Worm (Caenorhabditis elegans) whole organism, L4 larva: ENCODE results near the gene morc-1.
A peak's percentile ranks its signal among the peaks of the same experiment; 100 is the strongest.

Source experiments
- D1046.2 ChIP-seq: fragments of 200-800 bp; sonication (Bioruptor generic); IDR thresholded peaks from 2 replicates; pipeline ENCODE4 v1.3.6; 2022; ENCODE audit warnings: missing genetic modification characterization, missing compliant biosample characterization
- F26F4.8 ChIP-seq: fragments of 200-800 bp; sonication (Bioruptor generic); conservative IDR thresholded peaks from 2 replicates; pipeline ENCODE4 v1.3.6; 2022; ENCODE audit warnings: missing genetic modification characterization, missing compliant biosample characterization
- F44E2.7 ChIP-seq: fragments of 200-800 bp; sonication (Bioruptor generic); IDR thresholded peaks from 2 replicates; pipeline ENCODE4 v2.1.2; 2022; ENCODE audit warnings: missing genetic modification characterization, missing compliant biosample characterization
- R02D3.7 ChIP-seq: fragments of 150-350 bp; sonication (generic microtip); optimal IDR thresholded peaks from 3 replicates; lab custom pipeline; 2014; ENCODE audit warnings: missing biosample characterization, missing genetic modification characterization
- Y105C5A.15 ChIP-seq: fragments of 200-800 bp; sonication (Bioruptor generic); IDR thresholded peaks from 2 replicates; pipeline ENCODE4 v1.3.6; 2022; ENCODE audit warnings: missing genetic modification characterization, missing compliant biosample characterization
- ceh-28 ChIP-seq: fragments of 150-350 bp; optimal IDR thresholded peaks from 2 replicates; lab custom pipeline; 2014; ENCODE audit warnings: missing biosample characterization, missing genetic modification reagents, missing genetic modification characterization
- ceh-32 ChIP-seq: sonication (generic microtip); optimal IDR thresholded peaks from 2 replicates; lab custom pipeline; 2016; ENCODE audit warnings: mild to moderate bottlenecking, missing genetic modification characterization, missing compliant biosample characterization; ENCODE audit not compliant: poor library complexity
- ceh-44 ChIP-seq: fragments of 200-800 bp; sonication (Bioruptor generic); IDR thresholded peaks from 2 replicates; pipeline ENCODE4 v1.3.6; 2022; ENCODE audit warnings: missing genetic modification reagents, missing genetic modification characterization, missing compliant biosample characterization
- ceh-82 ChIP-seq: sonication (generic microtip); optimal IDR thresholded peaks from 2 replicates; lab custom pipeline; 2017; ENCODE audit warnings: missing biosample characterization, missing genetic modification characterization
- ces-1 ChIP-seq: fragments of 150-350 bp; sonication (generic microtip); optimal IDR thresholded peaks from 4 replicates; lab custom pipeline; 2014; ENCODE audit warnings: missing biosample characterization, missing genetic modification reagents, missing genetic modification characterization
- daf-16 ChIP-seq, 3 experiments: sonication (generic microtip); optimal IDR thresholded peaks; 2 replicates each; lab custom pipeline; 2016 to 2017; ENCODE audit warnings: missing genetic modification characterization in 3 of 3, missing genetic modification reagents in 3 of 3, mild to moderate bottlenecking in 2 of 3, missing compliant biosample characterization in 2 of 3, missing biosample characterization in 1 of 3, moderate library complexity in 1 of 3
- dmd-8 ChIP-seq: fragments of 200-800 bp; sonication (Bioruptor generic); IDR thresholded peaks from 2 replicates; pipeline ENCODE4 v1.3.6; 2022; ENCODE audit warnings: missing genetic modification characterization, missing compliant biosample characterization
- dpl-1 ChIP-seq: fragments of 150-350 bp; optimal IDR thresholded peaks from 2 replicates; lab custom pipeline; 2014; ENCODE audit warnings: missing biosample characterization, missing genetic modification reagents, missing genetic modification characterization
- hif-1 ChIP-seq, 2 experiments: sonication (generic microtip); optimal IDR thresholded peaks; 2 replicates each; lab custom pipeline; 2016 to 2017; ENCODE audit warnings: missing compliant biosample characterization in 2 of 2, missing genetic modification characterization in 2 of 2, missing genetic modification reagents in 2 of 2, missing genotype in 2 of 2, mild to moderate bottlenecking in 1 of 2
- hmg-1.1 ChIP-seq: fragments of 200-800 bp; sonication (Bioruptor generic); IDR thresholded peaks from 2 replicates; pipeline ENCODE4 v1.3.6; 2022; ENCODE audit warnings: missing genetic modification reagents, missing genetic modification characterization, missing compliant biosample characterization
- lin-1 ChIP-seq: fragments of 200-800 bp; sonication (Bioruptor generic); IDR thresholded peaks from 2 replicates; pipeline ENCODE4 v1.3.6; 2022; ENCODE audit warnings: missing genetic modification reagents, missing genetic modification characterization, missing compliant biosample characterization
- lin-29 ChIP-seq: fragments of 200-800 bp; sonication (Bioruptor generic); IDR thresholded peaks from 2 replicates; pipeline ENCODE4 v1.3.6; 2022; ENCODE audit warnings: missing genetic modification reagents, missing genetic modification characterization, missing compliant biosample characterization
- lin-38 ChIP-seq: fragments of 200-800 bp; sonication (Bioruptor generic); IDR thresholded peaks from 2 replicates; pipeline ENCODE4 v1.3.6; 2022; ENCODE audit warnings: missing genetic modification reagents, missing genetic modification characterization, missing compliant biosample characterization
- lsy-2 ChIP-seq, 2 experiments: fragments of 150-350 bp in 1 of 2; sonication (generic microtip) in 1 of 2; optimal IDR thresholded peaks; 2 replicates each; lab custom pipeline; 2014 to 2017; ENCODE audit warnings: missing biosample characterization in 2 of 2, missing genetic modification characterization in 2 of 2
- madf-5 ChIP-seq, 2 experiments: fragments of 200-800 bp; sonication (Bioruptor generic); IDR thresholded peaks; 2 replicates each; pipeline ENCODE4 v1.3.6; 2022; ENCODE audit warnings: missing compliant biosample characterization in 2 of 2, missing genetic modification characterization in 2 of 2
- mdt-29 ChIP-seq: fragments of 200-800 bp; sonication (Bioruptor generic); IDR thresholded peaks from 2 replicates; pipeline ENCODE4 v1.3.6; 2022; ENCODE audit warnings: missing genetic modification reagents, missing genetic modification characterization, missing compliant biosample characterization
- mep-1 ChIP-seq: fragments of 150-350 bp; sonication (generic microtip); optimal IDR thresholded peaks from 3 replicates; lab custom pipeline; 2014; ENCODE audit warnings: missing biosample characterization, missing genetic modification characterization
- mes-2 ChIP-seq: sonication (generic microtip); optimal IDR thresholded peaks from 2 replicates; lab custom pipeline; 2016; ENCODE audit warnings: missing genotype, mild to moderate bottlenecking, missing genetic modification characterization, missing compliant biosample characterization; ENCODE audit not compliant: poor library complexity, severe bottlenecking
- mxl-2 ChIP-seq: fragments of 200-800 bp; sonication (Bioruptor generic); conservative IDR thresholded peaks from 2 replicates; pipeline ENCODE4 v1.3.6; 2022; ENCODE audit warnings: missing genetic modification reagents, missing genetic modification characterization, missing compliant biosample characterization
- mxl-3 ChIP-seq: fragments of 200-800 bp; sonication (Bioruptor generic); optimal IDR thresholded peaks from 2 replicates; lab custom pipeline; 2018; ENCODE audit warnings: mild to moderate bottlenecking, missing genetic modification characterization, missing compliant biosample characterization
- nhr-237 ChIP-seq: sonication (generic microtip); optimal IDR thresholded peaks from 2 replicates; lab custom pipeline; 2017; ENCODE audit warnings: missing biosample characterization, missing genetic modification characterization
- nhr-25 ChIP-seq: sonication (generic microtip); optimal IDR thresholded peaks from 2 replicates; lab custom pipeline; 2017; ENCODE audit warnings: missing genetic modification characterization, mild to moderate bottlenecking, missing compliant biosample characterization, antibody characterized with exemption, moderate library complexity, borderline replicate concordance; ENCODE audit not compliant: insufficient read depth
- nhr-6 ChIP-seq: fragments of 150-350 bp; optimal IDR thresholded peaks from 2 replicates; lab custom pipeline; 2014; ENCODE audit warnings: missing biosample characterization, missing genetic modification characterization
- nhr-76 ChIP-seq: fragments of 150-350 bp; optimal IDR thresholded peaks from 2 replicates; lab custom pipeline; 2014; ENCODE audit warnings: missing biosample characterization, missing genetic modification characterization
- nhr-77 ChIP-seq: fragments of 150-350 bp; optimal IDR thresholded peaks from 2 replicates; lab custom pipeline; 2014; ENCODE audit warnings: missing biosample characterization, missing genetic modification characterization
- snpc-1.2 ChIP-seq: fragments of 200-800 bp; sonication (Bioruptor generic); IDR thresholded peaks from 2 replicates; pipeline ENCODE4 v1.3.6; 2022; ENCODE audit warnings: missing genetic modification reagents, missing genetic modification characterization, missing compliant biosample characterization
- tra-1 ChIP-seq: fragments of 200-800 bp; sonication (Bioruptor generic); IDR thresholded peaks from 2 replicates; pipeline ENCODE4 v1.3.6; 2022; ENCODE audit warnings: missing genetic modification reagents, missing genetic modification characterization, missing compliant biosample characterization
- unc-39 ChIP-seq: sonication (generic microtip); optimal IDR thresholded peaks from 2 replicates; lab custom pipeline; 2017; ENCODE audit warnings: missing biosample characterization, missing genetic modification characterization
- unc-62 ChIP-seq, 3 experiments: fragments of 150-350 bp in 1 of 3; sonication (generic microtip); optimal IDR thresholded peaks in 2 of 3; peaks in 1 of 3; 1 replicate in 1 of 3; 2 replicates in 2 of 3; lab custom pipeline; 2014 to 2017; ENCODE audit warnings: missing biosample characterization in 3 of 3, missing genetic modification characterization in 3 of 3, missing genetic modification reagents in 3 of 3, missing genotype in 1 of 3
- zag-1 ChIP-seq: fragments of 150-350 bp; optimal IDR thresholded peaks from 2 replicates; lab custom pipeline; 2014; ENCODE audit warnings: missing biosample characterization, missing genetic modification characterization
- zfp-2 ChIP-seq: sonication (generic microtip); optimal IDR thresholded peaks from 2 replicates; lab custom pipeline; 2016; ENCODE audit warnings: mild to moderate bottlenecking, missing genetic modification characterization, missing compliant biosample characterization

Gene morc-1

DNA sequence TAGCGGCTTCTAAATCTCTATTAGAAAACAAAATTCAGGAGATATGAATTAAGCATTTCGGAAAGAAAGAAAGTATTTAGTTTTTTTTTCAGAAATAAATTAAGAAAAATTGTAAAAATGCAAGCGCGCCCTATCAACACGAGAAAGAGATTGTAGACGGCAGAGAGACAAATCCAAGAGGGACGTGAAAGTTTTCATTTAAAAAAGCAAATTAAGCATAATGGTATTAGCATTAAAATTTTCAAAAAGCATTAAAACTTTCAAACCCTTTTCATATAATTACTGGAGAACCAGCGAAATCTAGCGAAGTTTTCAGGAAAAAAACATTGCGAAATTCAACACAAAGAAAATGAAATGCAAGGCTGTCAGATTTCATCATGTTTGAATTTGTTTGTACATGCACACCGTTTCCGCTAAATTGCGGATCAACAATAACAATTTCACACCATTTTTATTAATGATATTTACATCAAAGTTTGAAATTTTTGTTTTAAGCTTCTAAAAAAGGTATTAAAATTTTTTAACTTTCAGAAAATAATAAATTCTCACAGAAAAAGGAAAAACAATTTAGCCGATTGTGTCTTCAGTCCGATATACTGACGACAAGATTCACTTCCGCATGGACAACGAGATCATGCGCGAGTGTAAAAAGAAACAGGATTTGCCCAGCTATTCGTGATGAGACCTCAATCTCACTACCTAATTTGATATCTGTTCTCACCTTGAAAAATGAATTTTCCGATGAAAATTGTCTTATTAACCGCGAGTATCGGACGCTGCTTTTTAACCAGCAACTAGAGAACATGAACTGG, 43.7 kb downstream of the morc-1 start, which contains the start of gene gars-1:
Gene gars-1 (minus strand): TSS at position 808 of the 812 bp plus-strand sequence.
- TF ChIP-seq ceh-82 (no peak), ceh-44 (GFP tag; lab: Robert Waterston, UW) (no peak), Y105C5A.15 (GFP tag; lab: Robert Waterston, UW) (no peak), lin-1 (GFP tag; lab: Robert Waterston, UW) (no peak), ceh-32 (tag; lab: Kevin White, UChicago) (no peak), nhr-6 (tag; lab: Kevin White, UChicago) (peak; percentile 17), hmg-1.1 (no peak), lsy-2 (tag; optimal IDR thresholded peaks at IDR 0.05; lab: Kevin White, UChicago) (peak in 1 of 2 experiments; percentile 2), zag-1 (tag; lab: Kevin White, UChicago) (no peak), mes-2 (tag; lab: Kevin White, UChicago) (peak; percentile 8), D1046.2 (GFP tag; lab: Robert Waterston, UW) (no peak), nhr-77 (tag; lab: Kevin White, UChicago) (peak; percentile 9), mep-1 (tag; lab: Kevin White, UChicago) (no peak), zfp-2 (tag; lab: Kevin White, UChicago) (no peak), dmd-8 (GFP tag; lab: Robert Waterston, UW) (no peak), unc-62 (GFP tag; optimal IDR thresholded peaks at IDR 0.05 in 1 of 2; lab: Kevin White, UChicago) (no peak), unc-62 (tag; optimal IDR thresholded peaks at IDR 0.05; lab: Kevin White, UChicago) (no peak), R02D3.7 (tag; lab: Kevin White, UChicago) (no peak), mxl-2 (GFP tag; lab: Robert Waterston, UW) (no peak), nhr-25 (tag; lab: Kevin White, UChicago) (no peak), snpc-1.2 (GFP tag; lab: Robert Waterston, UW) (no peak), F44E2.7 (GFP tag; lab: Robert Waterston, UW) (no peak), lin-29 (GFP tag; lab: Robert Waterston, UW) (no peak), mxl-3 (GFP tag; lab: Kevin White, UChicago) (no peak), nhr-76 (no peak), nhr-237 (tag; lab: Kevin White, UChicago) (no peak), daf-16 (GFP tag; optimal IDR thresholded peaks at IDR 0.05; lab: Kevin White, UChicago) (no peak), daf-16 (tag; optimal IDR thresholded peaks at IDR 0.05; lab: Kevin White, UChicago) (peak; percentile 14), unc-39 (tag; lab: Kevin White, UChicago) (no peak), lin-38 (GFP tag; lab: Robert Waterston, UW) (0 out of 2 replicates have a peak, but pooled peaks have one; percentile 12), dpl-1 (peak; percentile 11)

DNA sequence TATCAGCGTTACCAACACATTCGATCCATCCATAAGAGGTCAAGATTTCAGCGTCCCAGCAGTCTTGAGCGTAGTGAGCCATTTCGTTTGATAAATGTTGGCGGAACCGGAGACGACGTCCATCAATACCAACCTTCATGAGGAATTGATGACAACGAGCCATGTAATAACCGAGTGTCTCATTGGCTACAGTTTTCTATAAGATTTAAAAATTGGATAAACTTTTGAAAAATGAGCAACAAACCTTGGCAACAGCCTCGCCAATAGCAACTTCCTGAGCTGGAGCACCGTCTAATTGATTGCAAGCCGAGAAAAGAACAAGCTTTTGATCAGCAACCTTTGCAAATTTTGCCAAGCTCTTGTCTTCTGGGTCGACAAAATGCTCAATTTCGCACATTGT, 45.9 kb downstream of the morc-1 start:
- TF ChIP-seq F26F4.8 (0 out of 2 replicates have a peak, but pooled peaks have one; percentile 12), nhr-6 (tag; lab: Kevin White, UChicago) (no peak), unc-62 (GFP tag; optimal IDR thresholded peaks at IDR 0.05 in 1 of 2; lab: Kevin White, UChicago) (peak in 1 of 2 experiments; percentile 91), unc-62 (tag; optimal IDR thresholded peaks at IDR 0.05; lab: Kevin White, UChicago) (no peak), tra-1 (GFP tag; lab: Robert Waterston, UW) (no peak), mdt-29 (GFP tag; lab: Robert Waterston, UW) (no peak)
- TF ChIP-seq, all 104 proteins: peak for 2

DNA sequence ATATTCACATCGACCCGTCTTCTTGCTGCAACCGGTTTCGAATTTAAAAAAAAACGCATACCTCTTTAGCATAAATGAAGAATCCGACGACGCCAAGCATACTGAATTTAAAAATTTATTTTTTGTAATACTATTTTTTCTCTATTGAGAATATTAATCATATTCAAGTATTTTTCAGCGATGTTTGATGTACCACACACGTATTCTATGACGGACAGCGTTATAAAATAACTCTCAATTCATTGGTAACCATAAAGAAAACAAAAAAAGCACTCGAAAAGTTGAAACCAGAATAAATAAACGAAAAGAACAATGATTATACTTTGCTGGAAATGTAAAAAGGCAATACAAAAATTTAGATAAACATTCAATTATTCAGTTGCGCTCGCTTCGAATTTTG, 47.2 kb downstream of the morc-1 start, which contains the start of gene T10F2.5:
Gene T10F2.5 (minus strand): TSS at position 101 of the 400 bp plus-strand sequence.
- TF ChIP-seq ces-1 (GFP tag; lab: Kevin White, UChicago) (no peak), hif-1 (tag; optimal IDR thresholded peaks at IDR 0.05; lab: Kevin White, UChicago) (no peak), ceh-28 (no peak), madf-5 (GFP tag; IDR thresholded peaks at IDR 0.05; lab: Robert Waterston, UW) (no peak), lin-38 (GFP tag; lab: Robert Waterston, UW) (peak; percentile 34)
